Fruit fly (Drosophila melanogaster) whole organism, embryonic: ENCODE results near the gene Pgls.

ENCODE experiments used
- Abd-B ChIP-seq: fragments of 200-800 bp; sonication (Bioruptor generic); optimal IDR thresholded peaks from 2 replicates; lab custom pipeline; 2018; ENCODE audit warnings: missing biosample characterization, mild to moderate bottlenecking, missing genetic modification characterization, moderate library complexity
- Adf1 ChIP-seq: fragments of 200-800 bp; sonication (Bioruptor generic); IDR thresholded peaks from 2 replicates; pipeline ENCODE4 v1.3.6; 2022; ENCODE audit warnings: missing biosample characterization, missing genetic modification characterization
- Atf-2 ChIP-seq: fragments of 200-800 bp; sonication (Bioruptor generic); optimal IDR thresholded peaks from 2 replicates; lab custom pipeline; 2016; ENCODE audit warnings: missing biosample characterization, missing genetic modification characterization
- CG11504 ChIP-seq: fragments of 200-800 bp; sonication (Bioruptor generic); optimal IDR thresholded peaks from 3 replicates; lab custom pipeline; 2019; ENCODE audit warnings: missing biosample characterization, mild to moderate bottlenecking, missing genetic modification characterization, moderate library complexity
- CG12155 ChIP-seq: fragments of 200-800 bp; sonication (Bioruptor generic); optimal IDR thresholded peaks from 3 replicates; lab custom pipeline; 2016; ENCODE audit warnings: missing biosample characterization, missing genetic modification characterization
- CG15514 ChIP-seq: fragments of 200-800 bp; sonication (Bioruptor generic); optimal IDR thresholded peaks from 3 replicates; lab custom pipeline; 2017; ENCODE audit warnings: missing biosample characterization, missing genetic modification characterization, mild to moderate bottlenecking, moderate library complexity, missing genetic modification reagents
- CG16779 ChIP-seq: fragments of 200-800 bp; sonication (Bioruptor generic); IDR thresholded peaks from 2 replicates; pipeline ENCODE4 v1.3.6; 2022; ENCODE audit warnings: missing biosample characterization, missing genetic modification characterization
- CG17568 ChIP-seq: fragments of 200-800 bp; sonication (Bioruptor generic); optimal IDR thresholded peaks from 2 replicates; lab custom pipeline; 2018; ENCODE audit warnings: missing biosample characterization, mild to moderate bottlenecking, missing genetic modification characterization, moderate library complexity
- CG17912 ChIP-seq: fragments of 200-800 bp; sonication (Bioruptor generic); optimal IDR thresholded peaks from 2 replicates; lab custom pipeline; 2018; ENCODE audit warnings: missing biosample characterization, mild to moderate bottlenecking, missing genetic modification characterization
- CG2202 ChIP-seq: fragments of 200-800 bp; sonication (Bioruptor generic); optimal IDR thresholded peaks from 2 replicates; lab custom pipeline; 2018; ENCODE audit warnings: missing biosample characterization, mild to moderate bottlenecking, missing genetic modification characterization
- CG3163 ChIP-seq: fragments of 200-800 bp; sonication (Bioruptor generic); optimal IDR thresholded peaks from 3 replicates; lab custom pipeline; 2016; ENCODE audit warnings: missing biosample characterization, missing genetic modification characterization
- CG32772 ChIP-seq: fragments of 200-800 bp; sonication (Bioruptor generic); IDR thresholded peaks from 2 replicates; pipeline ENCODE4 v1.3.6; 2022; ENCODE audit warnings: missing biosample characterization, missing genetic modification characterization
- CG3847 ChIP-seq: fragments of 200-800 bp; sonication (Bioruptor generic); IDR thresholded peaks from 2 replicates; pipeline ENCODE4 v1.3.6; 2022; ENCODE audit warnings: missing biosample characterization, missing genetic modification characterization
- CG4424 ChIP-seq: fragments of 200-800 bp; sonication (Bioruptor generic); optimal IDR thresholded peaks from 3 replicates; lab custom pipeline; 2016; ENCODE audit warnings: missing biosample characterization, missing genetic modification characterization
- CG4854 ChIP-seq: fragments of 200-800 bp; sonication (Bioruptor generic); optimal IDR thresholded peaks from 2 replicates; lab custom pipeline; 2016; ENCODE audit warnings: missing biosample characterization, missing genetic modification characterization, inconsistent platforms
- CG5180 ChIP-seq: fragments of 200-800 bp; sonication (Bioruptor generic); optimal IDR thresholded peaks from 3 replicates; lab custom pipeline; 2017; ENCODE audit warnings: missing biosample characterization, missing genetic modification characterization, mild to moderate bottlenecking, moderate library complexity, missing genetic modification reagents
- CG5953 ChIP-seq: fragments of 200-800 bp; sonication (Bioruptor generic); IDR thresholded peaks from 2 replicates; pipeline ENCODE4 v1.3.6; 2022; ENCODE audit warnings: missing biosample characterization, missing genetic modification characterization
- CG6813 ChIP-seq: fragments of 200-800 bp; sonication (Bioruptor generic); optimal IDR thresholded peaks from 2 replicates; lab custom pipeline; 2017; ENCODE audit warnings: missing biosample characterization, missing genetic modification characterization, mild to moderate bottlenecking, moderate library complexity, missing genetic modification reagents
- CG6854 ChIP-seq: fragments of 200-800 bp; sonication (Bioruptor generic); optimal IDR thresholded peaks from 3 replicates; lab custom pipeline; 2017; ENCODE audit warnings: missing biosample characterization, mild to moderate bottlenecking, missing genetic modification characterization
- CG8281 ChIP-seq: fragments of 200-800 bp; sonication (Bioruptor generic); optimal IDR thresholded peaks from 2 replicates; lab custom pipeline; 2018; ENCODE audit warnings: missing biosample characterization, mild to moderate bottlenecking, missing genetic modification characterization, moderate library complexity
- Dbx ChIP-seq: fragments of 200-800 bp; sonication (Bioruptor generic); IDR thresholded peaks from 3 replicates; pipeline ENCODE4 v1.3.6; 2022; ENCODE audit warnings: missing biosample characterization, missing genetic modification characterization
- H2.0 ChIP-seq: fragments of 200-800 bp; sonication (Bioruptor generic); IDR thresholded peaks from 2 replicates; pipeline ENCODE4 v1.3.6; 2022; ENCODE audit warnings: missing biosample characterization, missing genetic modification characterization
- HLH4C ChIP-seq: fragments of 200-800 bp; sonication (Bioruptor generic); IDR thresholded peaks from 3 replicates; pipeline ENCODE4 v1.3.6; 2022; ENCODE audit warnings: missing biosample characterization, missing genetic modification characterization; ENCODE audit not compliant: partially characterized antibody
- Meics ChIP-seq: fragments of 200-800 bp; sonication (Bioruptor generic); optimal IDR thresholded peaks from 2 replicates; lab custom pipeline; 2017; ENCODE audit warnings: missing biosample characterization, mild to moderate bottlenecking, missing genetic modification characterization
- Pdp1 ChIP-seq, 2 experiments: fragments of 200-800 bp; sonication (Bioruptor generic); optimal IDR thresholded peaks; 3 replicates each; lab custom pipeline; 2016; ENCODE audit warnings: missing biosample characterization in 2 of 2, missing genetic modification characterization in 2 of 2, mild to moderate bottlenecking in 1 of 2, moderate library complexity in 1 of 2
- Stat92E ChIP-seq, 3 experiments: fragments of >200 bp in 2 of 3; fragments of 200-800 bp in 1 of 3; sonication (Bioruptor generic) in 1 of 3; optimal IDR thresholded peaks; 2 replicates each; lab custom pipeline; 2017 to 2019; ENCODE audit warnings: missing biosample characterization in 3 of 3, missing genetic modification characterization in 3 of 3, mild to moderate bottlenecking in 1 of 3, moderate library complexity in 1 of 3
- cad ChIP-seq: fragments of >200 bp; optimal IDR thresholded peaks from 2 replicates; lab custom pipeline; 2017; ENCODE audit warnings: missing biosample characterization, missing genetic modification characterization
- cato ChIP-seq: fragments of 200-800 bp; sonication (Bioruptor generic); optimal IDR thresholded peaks from 2 replicates; lab custom pipeline; 2016; ENCODE audit warnings: missing biosample characterization, missing genetic modification characterization, borderline replicate concordance
- crp ChIP-seq, 2 experiments: fragments of 200-800 bp; sonication (Bioruptor generic); optimal IDR thresholded peaks; 2 replicates in 1 of 2; 3 replicates in 1 of 2; lab custom pipeline; 2017; ENCODE audit warnings: missing biosample characterization in 2 of 2, missing genetic modification characterization in 2 of 2, mild to moderate bottlenecking in 1 of 2, moderate library complexity in 1 of 2
- dimm ChIP-seq: fragments of 200-800 bp; sonication (Bioruptor generic); IDR thresholded peaks from 2 replicates; pipeline ENCODE4 v1.3.6; 2022; ENCODE audit warnings: missing biosample characterization, missing genetic modification characterization
- dmrt99B ChIP-seq: fragments of 200-800 bp; sonication (Bioruptor generic); optimal IDR thresholded peaks from 2 replicates; lab custom pipeline; 2018; ENCODE audit warnings: missing biosample characterization, mild to moderate bottlenecking, missing genetic modification characterization, moderate library complexity
- en ChIP-seq: fragments of 200-800 bp; sonication (Bioruptor generic); optimal IDR thresholded peaks from 2 replicates; lab custom pipeline; 2016; ENCODE audit warnings: missing biosample characterization, missing genetic modification characterization
- ewg ChIP-seq: fragments of 200-800 bp; sonication (Bioruptor generic); optimal IDR thresholded peaks from 3 replicates; lab custom pipeline; 2017; ENCODE audit warnings: mild to moderate bottlenecking, missing biosample characterization, missing genetic modification reagents, missing genetic modification characterization
- hb ChIP-seq: fragments of 200-800 bp; sonication (Bioruptor generic); IDR thresholded peaks from 3 replicates; pipeline ENCODE4 v1.3.6; 2022; ENCODE audit warnings: missing biosample characterization, missing genetic modification characterization; ENCODE audit not compliant: partially characterized antibody
- ken ChIP-seq: fragments of 200-800 bp; sonication (Bioruptor generic); IDR thresholded peaks from 3 replicates; pipeline ENCODE4 v1.3.6; 2022; ENCODE audit warnings: missing biosample characterization, missing genetic modification characterization
- lilli ChIP-seq: fragments of 200-800 bp; sonication (Bioruptor generic); optimal IDR thresholded peaks from 3 replicates; lab custom pipeline; 2016; ENCODE audit warnings: missing biosample characterization, missing genetic modification characterization
- pfk ChIP-seq: fragments of 200-800 bp; sonication (Bioruptor generic); optimal IDR thresholded peaks from 2 replicates; lab custom pipeline; 2018; ENCODE audit warnings: missing biosample characterization, mild to moderate bottlenecking, missing genetic modification characterization, moderate library complexity
- ro ChIP-seq: fragments of 200-800 bp; sonication (Bioruptor generic); IDR thresholded peaks from 2 replicates; pipeline ENCODE4 v1.3.6; 2022; ENCODE audit warnings: missing biosample characterization, missing genetic modification characterization
- row ChIP-seq: fragments of 200-800 bp; sonication (Bioruptor generic); IDR thresholded peaks from 3 replicates; pipeline ENCODE4 v1.3.6; 2022; ENCODE audit warnings: missing biosample characterization, missing genetic modification characterization
- sens ChIP-seq: fragments of 200-800 bp; sonication (Bioruptor generic); peaks from one replicate; lab custom pipeline; 2016; ENCODE audit warnings: missing biosample characterization, missing genetic modification characterization
- seq ChIP-seq: fragments of 200-800 bp; sonication (Bioruptor generic); IDR thresholded peaks from 2 replicates; pipeline ENCODE4 v1.3.6; 2022; ENCODE audit warnings: missing biosample characterization, missing genetic modification characterization
- stwl ChIP-seq: fragments of 200-800 bp; sonication (Bioruptor generic); optimal IDR thresholded peaks from 3 replicates; lab custom pipeline; 2018; ENCODE audit warnings: missing biosample characterization, mild to moderate bottlenecking, missing genetic modification characterization, moderate library complexity
- sug ChIP-seq: fragments of 200-800 bp; optimal IDR thresholded peaks from 2 replicates; lab custom pipeline; 2019; ENCODE audit warnings: missing biosample characterization, mild to moderate bottlenecking, missing genetic modification characterization, moderate library complexity
- unc-4 ChIP-seq: fragments of 200-800 bp; sonication (Bioruptor generic); IDR thresholded peaks from 2 replicates; pipeline ENCODE4 v1.3.6; 2022; ENCODE audit warnings: missing biosample characterization, missing genetic modification characterization; ENCODE audit not compliant: partially characterized antibody

Gene Pgls

dm6 chrX:10867692-10868091 is 20.5 kb downstream of the Pgls start:
- no peak for TF ChIP-seq CG12155 (GFP tag; lab: Kevin White, UChicago)
- peak; percentile 28 for TF ChIP-seq sens (GFP tag; lab: Kevin White, UChicago)
- 0 out of 3 replicates have a peak, but pooled peaks have one; percentile 6 for TF ChIP-seq Dbx (GFP tag; lab: Robert Waterston, UW)
- no peak for TF ChIP-seq Pdp1 (GFP tag; optimal IDR thresholded peaks at IDR 0.05; lab: Kevin White, UChicago)
- TF ChIP-seq hb (GFP tag; lab: Robert Waterston, UW), result 0 out of 3 replicates have a peak, but pooled peaks have one; percentile 41
- peak; percentile 92 for TF ChIP-seq CG8281 (tag; lab: Kevin White, UChicago)

- TF ChIP-seq Abd-B (GFP tag; lab: Kevin White, UChicago), result no peak
- no peak for TF ChIP-seq seq (GFP tag; lab: Robert Waterston, UW)
- TF ChIP-seq CG4854 (GFP tag; lab: Kevin White, UChicago), result no peak
- no peak for TF ChIP-seq CG11504
- TF ChIP-seq CG32772 (GFP tag; lab: Robert Waterston, UW), result no peak
- no peak for TF ChIP-seq Meics (GFP tag; lab: Kevin White, UChicago)
- no peak for TF ChIP-seq H2.0 (GFP tag; lab: Robert Waterston, UW)
- no peak for TF ChIP-seq lilli (GFP tag; lab: Kevin White, UChicago)
- TF ChIP-seq ken (GFP tag; lab: Robert Waterston, UW), result 0 out of 3 replicates have a peak, but pooled peaks have one; percentile 26
- TF ChIP-seq CG5180 (GFP tag; lab: Kevin White, UChicago), result peak; percentile 95
- TF ChIP-seq cad, result no peak
- TF ChIP-seq ewg (GFP tag; lab: Kevin White, UChicago), result no peak
- no peak for TF ChIP-seq CG3847 (GFP tag; lab: Robert Waterston, UW)
- no peak for TF ChIP-seq CG3163 (GFP tag; lab: Kevin White, UChicago)
- TF ChIP-seq Atf-2 (GFP tag; lab: Kevin White, UChicago), result no peak
- no peak for TF ChIP-seq crp (GFP tag; optimal IDR thresholded peaks at IDR 0.05; lab: Kevin White, UChicago)
- no peak for TF ChIP-seq ro
These were observed 21.8 kb downstream of the Pgls start, which contains the start of gene CG2157 for dm6 chrX:10869045-10869444. TSS of gene CG2157 (plus strand) at chrX:10869284.

DNA sequence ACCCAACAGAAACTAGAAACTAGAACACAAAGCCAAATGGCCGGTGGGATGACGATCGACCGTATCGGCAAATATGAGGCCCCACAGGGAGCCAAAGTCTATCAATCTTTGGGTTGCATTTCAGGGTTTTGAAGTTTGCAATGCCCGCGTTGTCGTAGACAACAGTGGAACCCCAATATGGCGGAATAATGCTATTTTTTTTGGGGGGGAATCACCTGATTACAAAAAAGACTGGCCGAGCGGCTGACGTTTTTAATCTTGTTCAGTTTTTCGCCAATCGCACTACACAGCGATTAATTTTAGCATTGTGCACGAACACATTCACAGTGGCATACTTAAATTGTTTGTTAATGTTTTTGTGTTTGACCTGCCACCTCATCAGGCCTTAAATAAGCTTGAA is 29.2 kb downstream of the Pgls start:
- TF ChIP-seq dimm (GFP tag; lab: Robert Waterston, UW) (no peak), pfk (no peak), sug (tag; lab: Kevin White, UChicago) (peak; percentile 56), cato (GFP tag; lab: Kevin White, UChicago) (no peak), CG6854 (GFP tag; lab: Kevin White, UChicago) (no peak), Stat92E (GFP tag; optimal IDR thresholded peaks at IDR 0.05; lab: Kevin White, UChicago) (no peak), CG6813 (GFP tag; lab: Kevin White, UChicago) (no peak)

DNA sequence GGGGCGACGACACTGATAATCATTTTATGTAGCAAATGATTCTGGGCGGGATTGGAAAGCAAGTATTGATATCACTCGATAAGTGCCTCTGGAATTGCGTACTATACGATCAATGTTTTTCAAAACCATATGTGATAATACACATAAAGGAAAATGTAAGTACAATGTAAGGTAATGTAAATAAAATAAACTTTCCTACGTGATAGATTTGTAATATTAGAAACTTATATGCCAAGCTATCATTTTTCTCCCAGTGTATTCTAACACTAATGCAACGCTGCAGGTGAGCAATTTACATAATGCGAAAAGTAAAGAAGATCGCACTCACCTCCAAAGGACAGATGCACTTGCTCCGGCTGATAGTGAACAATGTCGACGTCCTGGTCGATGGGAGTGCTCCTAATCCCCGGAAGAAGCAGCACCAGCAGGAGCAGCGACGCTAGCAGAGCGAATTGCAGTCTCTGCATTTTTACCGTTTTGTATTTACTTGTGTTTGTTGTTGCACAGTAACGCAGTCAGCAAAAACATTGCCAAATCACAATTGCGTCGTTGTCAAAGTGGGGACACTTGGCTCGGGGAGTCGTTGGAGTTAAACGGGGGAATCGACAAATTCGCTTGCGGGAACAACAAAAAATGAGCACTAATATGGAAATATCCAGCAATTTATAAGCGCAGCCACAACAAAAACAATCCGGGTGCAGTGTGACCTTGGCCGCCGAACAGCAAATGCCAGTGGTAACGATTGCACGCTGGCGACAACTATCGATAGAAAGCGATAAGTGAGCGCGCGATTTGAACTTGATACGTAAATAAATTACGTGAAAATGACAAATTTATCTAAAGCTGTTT is 30.1 kb downstream of the Pgls start, which contains the start of gene CG1637:
CG1637 (minus strand) TSS at position 807 of the 849 bp plus-strand sequence.
- TF ChIP-seq Adf1 (GFP tag; lab: Robert Waterston, UW), result no peak
- TF ChIP-seq en (GFP tag; lab: Kevin White, UChicago), result no peak
- no peak for TF ChIP-seq dimm (GFP tag; lab: Robert Waterston, UW)
- no peak for TF ChIP-seq CG4424 (GFP tag; lab: Kevin White, UChicago)
- TF ChIP-seq CG5953 (GFP tag; lab: Robert Waterston, UW), result no peak
- TF ChIP-seq CG17568, result no peak
- peak; percentile 65 for TF ChIP-seq unc-4 (GFP tag; lab: Robert Waterston, UW)
- TF ChIP-seq CG15514 (GFP tag; lab: Kevin White, UChicago), result peak; percentile 42
- TF ChIP-seq row (GFP tag; lab: Robert Waterston, UW), result 0 out of 3 replicates have a peak, but pooled peaks have one; percentile 8
- peak; percentile 64 for TF ChIP-seq HLH4C (GFP tag; lab: Robert Waterston, UW)
- TF ChIP-seq dmrt99B (tag; lab: Kevin White, UChicago), result peak; percentile 42
- peak; percentile 28 for TF ChIP-seq stwl (tag; lab: Kevin White, UChicago)
- no peak for TF ChIP-seq CG16779
- no peak for TF ChIP-seq CG17912 (GFP tag; lab: Kevin White, UChicago)
- peak; percentile 3 for TF ChIP-seq CG2202 (tag; lab: Kevin White, UChicago)
